Worm (Caenorhabditis elegans) whole organism, L4/young adult: ENCODE measurements around the gene ZK686.1.

Experiments
- W03F9.2 ChIP-seq: fragments of 150-350 bp; optimal IDR thresholded peaks from 2 replicates; lab custom pipeline; 2014; ENCODE audit warnings: missing biosample characterization, missing genetic modification characterization
- dao-5 ChIP-seq: sonication (generic microtip); optimal IDR thresholded peaks from 2 replicates; lab custom pipeline; 2016; ENCODE audit warnings: missing genotype, missing genetic modification characterization, moderate library complexity, missing compliant biosample characterization
- him-1 ChIP-seq: sonication (generic microtip); optimal IDR thresholded peaks from 2 replicates; lab custom pipeline; 2016; ENCODE audit warnings: missing genotype, missing genetic modification reagents, missing genetic modification characterization, missing compliant biosample characterization

ZK686.1 gene

ce11 chrIII:7779313-7779712, 6.4 kb downstream of the ZK686.1 start:
- TF ChIP-seq W03F9.2 (tag; lab: Kevin White, UChicago) (no peak), him-1 (tag; lab: Kevin White, UChicago) (no peak), dao-5 (tag; lab: Kevin White, UChicago) (no peak)

- TF ChIP-seq W03F9.2 (tag; lab: Kevin White, UChicago) (no peak), him-1 (tag; lab: Kevin White, UChicago) (no peak), dao-5 (tag; lab: Kevin White, UChicago) (no peak)
Observed at ce11 chrIII:7780566-7781238, 7.8 kb downstream of the ZK686.1 start.

- TF ChIP-seq him-1 (tag; lab: Kevin White, UChicago) (no peak), dao-5 (tag; lab: Kevin White, UChicago) (no peak), W03F9.2 (tag; lab: Kevin White, UChicago) (no peak)
Observed at ce11 chrIII:7783354-7783753, 10.4 kb downstream of the ZK686.1 start, which contains the start of gene mab-5. Gene mab-5 (minus strand): TSS chrIII:7783454.

- TF ChIP-seq him-1 (tag; lab: Kevin White, UChicago), result no peak
- TF ChIP-seq W03F9.2 (tag; lab: Kevin White, UChicago), result no peak
- no peak for TF ChIP-seq dao-5 (tag; lab: Kevin White, UChicago)
Observed at ce11 chrIII:7784201-7784600, 11.3 kb downstream of the ZK686.1 start.

- TF ChIP-seq him-1 (tag; lab: Kevin White, UChicago) (no peak), W03F9.2 (tag; lab: Kevin White, UChicago) (no peak), dao-5 (tag; lab: Kevin White, UChicago) (no peak)
Observed at ce11 chrIII:7788410-7788809, 15.5 kb downstream of the ZK686.1 start.

ce11 chrIII:7790522-7790921, 17.6 kb downstream of the ZK686.1 start:
- TF ChIP-seq him-1 (tag; lab: Kevin White, UChicago) (no peak), W03F9.2 (tag; lab: Kevin White, UChicago) (no peak), dao-5 (tag; lab: Kevin White, UChicago) (no peak)

- no peak for TF ChIP-seq dao-5 (tag; lab: Kevin White, UChicago)
- no peak for TF ChIP-seq him-1 (tag; lab: Kevin White, UChicago)
- TF ChIP-seq W03F9.2 (tag; lab: Kevin White, UChicago), result no peak
Observed at ce11 chrIII:7792209-7792608, 19.3 kb downstream of the ZK686.1 start.

ce11 chrIII:7792970-7793369, 20.0 kb downstream of the ZK686.1 start:
- TF ChIP-seq dao-5 (tag; lab: Kevin White, UChicago) (no peak), W03F9.2 (tag; lab: Kevin White, UChicago) (no peak), him-1 (tag; lab: Kevin White, UChicago) (no peak)

ce11 chrIII:7795311-7795710, 22.4 kb downstream of the ZK686.1 start, which contains the start of gene cyk-7:
Gene cyk-7 (minus strand): TSS chrIII:7795409.
- TF ChIP-seq dao-5 (tag; lab: Kevin White, UChicago) (no peak), him-1 (tag; lab: Kevin White, UChicago) (no peak), W03F9.2 (tag; lab: Kevin White, UChicago) (no peak)

- no peak for TF ChIP-seq him-1 (tag; lab: Kevin White, UChicago)
- TF ChIP-seq W03F9.2 (tag; lab: Kevin White, UChicago), result no peak
- TF ChIP-seq dao-5 (tag; lab: Kevin White, UChicago), result no peak
Observed at ce11 chrIII:7805253-7805652, 32.3 kb downstream of the ZK686.1 start.

ce11 chrIII:7806947-7807346, 34.0 kb downstream of the ZK686.1 start:
- TF ChIP-seq him-1 (tag; lab: Kevin White, UChicago) (no peak), W03F9.2 (tag; lab: Kevin White, UChicago) (no peak)

- TF ChIP-seq dao-5 (tag; lab: Kevin White, UChicago) (no peak), him-1 (tag; lab: Kevin White, UChicago) (no peak), W03F9.2 (tag; lab: Kevin White, UChicago) (no peak)
Observed at ce11 chrIII:7809033-7809432, 36.1 kb downstream of the ZK686.1 start.

- TF ChIP-seq him-1 (tag; lab: Kevin White, UChicago), result no peak
- TF ChIP-seq dao-5 (tag; lab: Kevin White, UChicago), result no peak
- no peak for TF ChIP-seq W03F9.2 (tag; lab: Kevin White, UChicago)
Observed at ce11 chrIII:7812208-7812880, 39.4 kb downstream of the ZK686.1 start.
